Fruit fly (Drosophila melanogaster): ENCODE results near the gene CG17111.

The CG17111 gene

DNA sequence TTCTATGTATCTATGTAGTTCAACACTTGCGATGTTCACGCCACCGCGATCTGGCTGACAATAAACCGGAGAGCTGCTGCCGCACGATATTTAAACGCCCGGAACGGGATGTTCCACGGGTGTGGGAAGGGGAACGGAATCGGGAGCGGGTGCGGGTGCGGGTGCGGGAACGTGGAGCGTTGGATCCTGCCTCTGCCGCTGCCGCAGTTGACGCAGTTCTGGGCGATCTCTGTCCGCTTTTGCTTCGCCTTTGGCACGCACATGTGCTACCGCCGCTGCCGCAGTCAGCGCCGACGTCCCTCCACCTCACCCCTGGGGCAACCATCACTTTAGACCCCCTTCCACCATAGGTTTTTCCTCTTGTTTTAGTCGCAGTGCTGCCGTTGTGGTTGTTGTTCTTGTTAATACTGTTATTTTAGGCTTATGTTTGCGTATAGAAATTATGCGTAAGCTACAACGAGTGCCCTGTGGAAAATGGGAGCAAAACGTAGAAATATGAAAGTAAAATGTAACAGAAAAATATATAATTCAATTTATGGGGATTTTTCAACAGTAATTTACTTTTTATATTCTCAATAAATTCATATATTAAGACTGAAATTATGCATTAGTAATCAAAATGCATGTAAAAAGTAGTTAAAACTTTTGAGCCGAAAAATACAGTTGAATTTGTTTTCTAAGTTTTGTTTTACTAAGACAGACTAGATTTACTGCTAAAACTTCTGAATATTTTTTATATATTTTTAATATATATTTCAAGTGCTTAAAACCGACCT is 40.2 kb downstream of the CG17111 start, which contains the start of gene lmd:
Gene lmd, minus strand, starts transcription at position 62 of the 776 bp plus-strand sequence.
- TF ChIP-seq CG8478 (optimal IDR thresholded peaks at IDR 0.05): no peak
- TF ChIP-seq CTCF (optimal IDR thresholded peaks at IDR 0.05): no peak

DNA sequence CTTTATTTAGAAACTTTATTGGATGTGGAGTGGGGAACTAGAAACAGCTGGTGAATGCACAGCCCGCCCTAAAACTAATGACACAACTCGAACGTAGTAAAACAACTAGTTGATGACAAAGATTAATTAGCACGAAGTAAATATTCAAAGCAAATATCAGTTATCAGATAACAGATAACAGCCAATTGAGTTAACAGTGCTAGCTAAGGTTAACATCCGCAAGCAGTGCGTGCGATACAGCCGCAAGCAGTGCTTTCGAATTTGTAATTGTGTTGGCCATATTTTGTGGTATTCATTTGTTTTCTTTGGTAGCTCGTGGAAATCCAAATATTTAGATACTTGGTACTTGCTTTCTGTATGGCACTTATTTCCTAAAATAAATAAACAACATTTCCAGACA is 53.6 kb downstream of the CG17111 start:
- TF ChIP-seq CG8478 (optimal IDR thresholded peaks at IDR 0.05): no peak
- no peak for TF ChIP-seq CTCF (optimal IDR thresholded peaks at IDR 0.05)

All from S2 (cell line).